Fruit fly (Drosophila melanogaster): ENCODE data around the gene ninaD.

dm6 chr2L:18091705-18092104 lies 10.3 kb downstream of the ninaD start:
- no peak for TF ChIP-seq CG12605 (GFP tag; IDR thresholded peaks at IDR 0.05)
- no peak for TF ChIP-seq CG34367 (tag; optimal IDR thresholded peaks at IDR 0.05)
- no peak for TF ChIP-seq Snoo (tag; optimal IDR thresholded peaks at IDR 0.05)
- no peak for TF ChIP-seq Ets98B (GFP tag; IDR thresholded peaks at IDR 0.05)
- no peak for TF ChIP-seq CG4496 (GFP tag; IDR thresholded peaks at IDR 0.05)
